Worm (Caenorhabditis elegans): ENCODE results near the gene rund-1.
A peak's percentile ranks its signal among the peaks of the same experiment; 100 is the strongest.

The rund-1 gene

DNA sequence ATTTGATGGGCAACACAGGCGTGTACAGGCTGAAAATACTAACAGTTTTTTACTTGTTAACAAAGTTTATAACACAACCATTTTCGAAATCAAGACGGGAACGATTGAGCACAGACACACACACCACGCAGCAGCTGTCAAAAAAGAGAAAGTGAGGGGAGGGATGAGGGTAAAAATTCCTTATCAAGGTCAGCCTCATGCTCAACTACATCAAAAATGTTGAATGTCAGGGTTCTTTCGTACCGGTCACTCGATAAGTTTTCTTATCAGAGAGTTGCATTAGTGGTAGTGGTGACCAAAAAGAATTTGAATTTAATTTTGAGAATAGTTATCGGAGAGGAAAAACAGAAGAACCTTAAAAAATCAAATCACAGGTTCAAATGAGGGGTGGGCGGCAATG is 9.0 kb upstream of the rund-1 start, which contains the start of gene T19D7.6 (continued):
- TF ChIP-seq daf-16 (GFP tag; optimal IDR thresholded peaks at IDR 0.05) (no peak), daf-16 (tag; optimal IDR thresholded peaks at IDR 0.05) (peak; percentile 81), arid-1 (GFP tag; conservative IDR thresholded peaks at IDR 0.05) (no peak), nhr-6 (tag; optimal IDR thresholded peaks at IDR 0.05) (peak; percentile 10), zfp-2 (tag; optimal IDR thresholded peaks at IDR 0.05) (no peak), ces-1 (GFP tag; optimal IDR thresholded peaks at IDR 0.05) (no peak), dve-1 (tag; optimal IDR thresholded peaks at IDR 0.05; ENCODE audit: insufficient read depth) (peak; percentile 58), nhr-77 (tag; optimal IDR thresholded peaks at IDR 0.05) (no peak)

DNA sequence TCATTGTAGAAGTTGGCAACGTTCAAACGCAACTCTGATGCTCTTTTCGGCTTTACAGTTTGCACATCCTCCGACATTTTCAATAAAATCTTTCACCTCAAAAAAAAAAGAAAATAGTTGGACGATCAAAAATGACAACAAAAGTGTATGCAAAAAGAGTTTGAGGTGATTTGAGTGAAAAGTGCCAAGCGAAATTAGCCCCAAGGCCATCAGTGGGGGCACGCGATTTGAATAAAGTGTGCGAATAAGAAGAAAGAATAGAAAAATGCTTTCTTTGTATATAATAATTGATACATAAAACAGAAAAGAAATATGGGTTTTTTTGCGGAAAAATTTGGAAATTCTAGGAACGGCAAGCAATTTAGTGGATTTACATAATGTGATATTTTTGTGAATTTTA is 4.5 kb upstream of the rund-1 start, which contains the start of gene T19D7.5:
TSS of gene T19D7.5 (minus strand) at position 101 of the 400 bp plus-strand sequence.
- TF ChIP-seq ctbp-1 (GFP tag; IDR thresholded peaks at IDR 0.05), result no peak
- peak; percentile 11 for TF ChIP-seq aha-1 (tag)

ce11 chrX:655884-656283 is 5.7 kb downstream of the rund-1 start, which contains the start of gene lpr-7:
lpr-7 (plus strand) TSS chrX:656184.
- TF ChIP-seq arid-1 (GFP tag; conservative IDR thresholded peaks at IDR 0.05) (no peak), D1046.2 (GFP tag; IDR thresholded peaks at IDR 0.05) (no peak), set-16 (GFP tag; IDR thresholded peaks at IDR 0.05) (no peak), mep-1 (tag; optimal IDR thresholded peaks at IDR 0.05) (no peak), duxl-1 (tag; optimal IDR thresholded peaks at IDR 0.05; ENCODE audit: poor library complexity) (no peak), egl-43 (GFP tag; IDR thresholded peaks at IDR 0.05) (no peak), mdl-1 (tag; optimal IDR thresholded peaks at IDR 0.05) (no peak), snpc-4 (tag; optimal IDR thresholded peaks at IDR 0.05) (no peak), tra-1 (GFP tag; IDR thresholded peaks at IDR 0.05) (no peak), Y5F2A.4 (GFP tag; optimal IDR thresholded peaks at IDR 0.05) (no peak), Y75B8A.6 (GFP tag; IDR thresholded peaks at IDR 0.05) (no peak), aha-1 (tag) (no peak)

ce11 chrX:654804-655203 is 6.8 kb downstream of the rund-1 start, which contains the start of gene ifc-2:
ifc-2 (minus strand) TSS chrX:654904.
- TF ChIP-seq aha-1 (tag) (no peak), ceh-62 (tag; optimal IDR thresholded peaks at IDR 0.05) (no peak), mxl-2 (GFP tag; conservative IDR thresholded peaks at IDR 0.05) (no peak), unc-130 (GFP tag; optimal IDR thresholded peaks at IDR 0.05) (no peak), ama-1 (optimal IDR thresholded peaks at IDR 0.05) (no peak), lin-38 (GFP tag; IDR thresholded peaks at IDR 0.05) (no peak), nhr-111 (GFP tag; optimal IDR thresholded peaks at IDR 0.05) (no peak), set-16 (GFP tag; IDR thresholded peaks at IDR 0.05) (no peak), nhr-77 (tag; optimal IDR thresholded peaks at IDR 0.05) (no peak), F37D6.2 (tag; optimal IDR thresholded peaks at IDR 0.05) (no peak), F26F4.8 (GFP tag; conservative IDR thresholded peaks at IDR 0.05) (no peak), Y5F2A.4 (GFP tag; optimal IDR thresholded peaks at IDR 0.05) (no peak), Y105C5A.15 (GFP tag; IDR thresholded peaks at IDR 0.05) (no peak), hlh-30 (tag; optimal IDR thresholded peaks at IDR 0.05; ENCODE audit: insufficient read depth) (no peak), arid-1 (GFP tag; conservative IDR thresholded peaks at IDR 0.05) (no peak)

ce11 chrX:651616-652015 is 10.0 kb downstream of the rund-1 start:
- TF ChIP-seq nhr-76 (tag; optimal IDR thresholded peaks at IDR 0.05) (no peak), pqm-1 (tag; optimal IDR thresholded peaks at IDR 0.05) (peak; percentile 89), ceh-20 (GFP tag; IDR thresholded peaks at IDR 0.05) (no peak), mxl-3 (GFP tag; optimal IDR thresholded peaks at IDR 0.05) (no peak), Y75B8A.6 (GFP tag; IDR thresholded peaks at IDR 0.05) (no peak), spr-3 (GFP tag; optimal IDR thresholded peaks at IDR 0.05) (no peak), T20F7.1 (GFP tag; optimal IDR thresholded peaks at IDR 0.05) (no peak), lim-7 (GFP tag; IDR thresholded peaks at IDR 0.05) (no peak), nhr-28 (tag; optimal IDR thresholded peaks at IDR 0.05) (peak; percentile 35), aha-1 (tag) (peak; percentile 19), hlh-11 (tag; optimal IDR thresholded peaks at IDR 0.05) (peak; percentile 35), lin-39 (tag; optimal IDR thresholded peaks at IDR 0.05) (no peak), nhr-111 (GFP tag; optimal IDR thresholded peaks at IDR 0.05) (no peak), nhr-11 (tag; optimal IDR thresholded peaks at IDR 0.05) (no peak), daf-16 (GFP tag; optimal IDR thresholded peaks at IDR 0.05) (no peak), daf-16 (tag; optimal IDR thresholded peaks at IDR 0.05) (peak; percentile 91), hlh-30 (tag; optimal IDR thresholded peaks at IDR 0.05; ENCODE audit: insufficient read depth) (no peak), Y48G9A.11 (GFP tag; IDR thresholded peaks at IDR 0.05) (no peak), skn-1 (tag; optimal IDR thresholded peaks at IDR 0.05) (no peak), ceh-28 (tag; optimal IDR thresholded peaks at IDR 0.05) (no peak), mep-1 (tag; optimal IDR thresholded peaks at IDR 0.05) (peak; percentile 36), php-3 (GFP tag; IDR thresholded peaks at IDR 0.05) (peak; percentile 52; the same call in 1 of the 2 replicates)
